Fruit fly (Drosophila melanogaster) whole organism, embryonic: ENCODE results near the gene janA.
A peak's percentile ranks its signal among the peaks of the same experiment; 100 is the strongest.

Experiments
- Abd-B ChIP-seq: fragments of 200-800 bp; sonication (Bioruptor generic); optimal IDR thresholded peaks from 2 replicates; lab custom pipeline; 2018; ENCODE audit warnings: missing biosample characterization, mild to moderate bottlenecking, missing genetic modification characterization, moderate library complexity
- Atf-2 ChIP-seq: fragments of 200-800 bp; sonication (Bioruptor generic); optimal IDR thresholded peaks from 2 replicates; lab custom pipeline; 2016; ENCODE audit warnings: missing biosample characterization, missing genetic modification characterization
- B-H1 ChIP-seq: fragments of 200-800 bp; sonication (Bioruptor generic); IDR thresholded peaks from 3 replicates; pipeline ENCODE4 v1.3.6; 2022; ENCODE audit warnings: missing biosample characterization, missing genetic modification characterization
- CG10654 ChIP-seq: fragments of 200-800 bp; sonication (Bioruptor generic); optimal IDR thresholded peaks from 2 replicates; lab custom pipeline; 2016; ENCODE audit warnings: missing biosample characterization, missing genetic modification characterization
- CG11398 ChIP-seq: fragments of 200-800 bp; sonication (Bioruptor generic); optimal IDR thresholded peaks from 2 replicates; lab custom pipeline; 2016; ENCODE audit warnings: missing biosample characterization, missing genetic modification characterization
- CG11504 ChIP-seq: fragments of 200-800 bp; sonication (Bioruptor generic); optimal IDR thresholded peaks from 3 replicates; lab custom pipeline; 2019; ENCODE audit warnings: missing biosample characterization, mild to moderate bottlenecking, missing genetic modification characterization, moderate library complexity
- CG12659 ChIP-seq: fragments of 200-800 bp; sonication (Bioruptor generic); optimal IDR thresholded peaks from 3 replicates; lab custom pipeline; 2017; ENCODE audit warnings: mild to moderate bottlenecking, missing biosample characterization, missing genetic modification reagents, missing genetic modification characterization
- CG13894 ChIP-seq: fragments of 200-800 bp; sonication (Bioruptor generic); optimal IDR thresholded peaks from 3 replicates; lab custom pipeline; 2018; ENCODE audit warnings: missing biosample characterization, mild to moderate bottlenecking, missing genetic modification characterization, moderate library complexity
- CG17385 ChIP-seq: fragments of 200-800 bp; sonication (Bioruptor generic); optimal IDR thresholded peaks from 3 replicates; lab custom pipeline; 2018; ENCODE audit warnings: missing biosample characterization, mild to moderate bottlenecking, missing genetic modification characterization
- CG17568 ChIP-seq: fragments of 200-800 bp; sonication (Bioruptor generic); optimal IDR thresholded peaks from 2 replicates; lab custom pipeline; 2018; ENCODE audit warnings: missing biosample characterization, mild to moderate bottlenecking, missing genetic modification characterization, moderate library complexity
- CG1832 ChIP-seq: fragments of 200-800 bp; sonication (Bioruptor generic); optimal IDR thresholded peaks from 2 replicates; lab custom pipeline; 2017; ENCODE audit warnings: missing biosample characterization, mild to moderate bottlenecking, missing genetic modification characterization, inconsistent platforms
- CG18619 ChIP-seq: fragments of 200-800 bp; sonication (Bioruptor generic); optimal IDR thresholded peaks from 3 replicates; lab custom pipeline; 2017; ENCODE audit warnings: missing biosample characterization, mild to moderate bottlenecking, missing genetic modification characterization
- CG2678 ChIP-seq: fragments of 200-800 bp; sonication (Bioruptor generic); optimal IDR thresholded peaks from 3 replicates; lab custom pipeline; 2019; ENCODE audit warnings: missing biosample characterization, mild to moderate bottlenecking, missing genetic modification characterization, moderate library complexity
- CG3407 ChIP-seq: fragments of 200-800 bp; sonication (Bioruptor generic); optimal IDR thresholded peaks from 2 replicates; lab custom pipeline; 2018; ENCODE audit warnings: missing biosample characterization, mild to moderate bottlenecking, missing genetic modification characterization
- CG34224 ChIP-seq: fragments of 200-800 bp; sonication (Bioruptor generic); IDR thresholded peaks from 3 replicates; pipeline ENCODE4 v1.3.6; 2022; ENCODE audit warnings: missing biosample characterization, missing genetic modification characterization; ENCODE audit not compliant: partially characterized antibody
- CG3847 ChIP-seq: fragments of 200-800 bp; sonication (Bioruptor generic); IDR thresholded peaks from 2 replicates; pipeline ENCODE4 v1.3.6; 2022; ENCODE audit warnings: missing biosample characterization, missing genetic modification characterization
- CG43689 ChIP-seq: fragments of 200-800 bp; sonication (Bioruptor generic); IDR thresholded peaks from 2 replicates; pipeline ENCODE4 v1.3.6; 2022; ENCODE audit warnings: missing biosample characterization, missing genetic modification characterization
- CG4424 ChIP-seq: fragments of 200-800 bp; sonication (Bioruptor generic); optimal IDR thresholded peaks from 3 replicates; lab custom pipeline; 2016; ENCODE audit warnings: missing biosample characterization, missing genetic modification characterization
- CG6791 ChIP-seq: fragments of 200-800 bp; sonication (Bioruptor generic); IDR thresholded peaks from 3 replicates; pipeline ENCODE4 v1.3.6; 2022; ENCODE audit warnings: missing biosample characterization, missing genetic modification characterization; ENCODE audit not compliant: partially characterized antibody
- CG8281 ChIP-seq: fragments of 200-800 bp; sonication (Bioruptor generic); optimal IDR thresholded peaks from 2 replicates; lab custom pipeline; 2018; ENCODE audit warnings: missing biosample characterization, mild to moderate bottlenecking, missing genetic modification characterization, moderate library complexity
- CG8290 ChIP-seq, 3 experiments: fragments of 200-800 bp; sonication (Bioruptor generic); optimal IDR thresholded peaks; 2 replicates each; lab custom pipeline; 2016 to 2019; ENCODE audit warnings: missing biosample characterization in 3 of 3, missing genetic modification characterization in 3 of 3, mild to moderate bottlenecking in 2 of 3, moderate library complexity in 1 of 3
- CG8944 ChIP-seq: fragments of 200-800 bp; sonication (Bioruptor generic); optimal IDR thresholded peaks from 3 replicates; lab custom pipeline; 2016; ENCODE audit warnings: missing biosample characterization, missing genetic modification characterization
- H2.0 ChIP-seq: fragments of 200-800 bp; sonication (Bioruptor generic); IDR thresholded peaks from 2 replicates; pipeline ENCODE4 v1.3.6; 2022; ENCODE audit warnings: missing biosample characterization, missing genetic modification characterization
- Lpt ChIP-seq: fragments of >200 bp; optimal IDR thresholded peaks from 2 replicates; lab custom pipeline; 2018; ENCODE audit warnings: missing biosample characterization, missing genetic modification characterization
- NC2β ChIP-seq: fragments of 200-800 bp; sonication (Bioruptor generic); optimal IDR thresholded peaks from 2 replicates; lab custom pipeline; 2016; ENCODE audit warnings: missing biosample characterization, missing genetic modification characterization
- Ptx1 ChIP-seq: fragments of 200-800 bp; sonication (Bioruptor generic); IDR thresholded peaks from 2 replicates; pipeline ENCODE4 v1.3.6; 2022; ENCODE audit warnings: missing biosample characterization, missing genetic modification characterization
- Rfx ChIP-seq: fragments of 200-800 bp; sonication (Bioruptor generic); IDR thresholded peaks from 2 replicates; pipeline ENCODE4 v1.3.6; 2022; ENCODE audit warnings: missing biosample characterization, missing genetic modification characterization
- Sin3A ChIP-seq: fragments of >200 bp; optimal IDR thresholded peaks from 2 replicates; lab custom pipeline; 2018
- Sox102F ChIP-seq: fragments of 200-800 bp; sonication (Bioruptor generic); optimal IDR thresholded peaks from 2 replicates; lab custom pipeline; 2018; ENCODE audit warnings: missing biosample characterization, mild to moderate bottlenecking, missing genetic modification characterization, moderate library complexity
- aop ChIP-seq: fragments of 200-800 bp; sonication (Bioruptor generic); IDR thresholded peaks from 2 replicates; pipeline ENCODE4 v1.3.6; 2022; ENCODE audit warnings: missing biosample characterization, missing genetic modification characterization
- ase ChIP-seq: fragments of 200-800 bp; sonication (Bioruptor generic); IDR thresholded peaks from 3 replicates; pipeline ENCODE4 v1.3.6; 2022; ENCODE audit warnings: missing biosample characterization, missing genetic modification characterization
- ato ChIP-seq: fragments of 200-800 bp; sonication (Bioruptor generic); IDR thresholded peaks from 2 replicates; pipeline ENCODE4 v1.3.6; 2022; ENCODE audit warnings: missing biosample characterization, missing genetic modification characterization; ENCODE audit not compliant: partially characterized antibody
- az2 ChIP-seq: fragments of 200-800 bp; sonication (Bioruptor generic); optimal IDR thresholded peaks from 3 replicates; lab custom pipeline; 2016; ENCODE audit warnings: missing biosample characterization, missing genetic modification characterization
- btn ChIP-seq: fragments of 200-800 bp; sonication (Bioruptor generic); optimal IDR thresholded peaks from 2 replicates; lab custom pipeline; 2016; ENCODE audit warnings: missing biosample characterization, missing genetic modification characterization
- chn ChIP-seq: fragments of 200-800 bp; sonication (Bioruptor generic); optimal IDR thresholded peaks from 2 replicates; lab custom pipeline; 2016; ENCODE audit warnings: missing biosample characterization, missing genetic modification characterization
- crc ChIP-seq: fragments of 200-800 bp; sonication (Bioruptor generic); optimal IDR thresholded peaks from 2 replicates; lab custom pipeline; 2016; ENCODE audit warnings: missing biosample characterization, missing genetic modification characterization
- danr ChIP-seq: fragments of 200-800 bp; sonication (Bioruptor generic); IDR thresholded peaks from 2 replicates; pipeline ENCODE4 v1.3.6; 2022; ENCODE audit warnings: missing biosample characterization, missing genetic modification characterization
- dmrt11E ChIP-seq: fragments of 200-800 bp; sonication (Bioruptor generic); optimal IDR thresholded peaks from 3 replicates; lab custom pipeline; 2018; ENCODE audit warnings: missing biosample characterization, mild to moderate bottlenecking, missing genetic modification characterization, moderate library complexity
- gcm ChIP-seq: fragments of 200-800 bp; sonication (Bioruptor generic); optimal IDR thresholded peaks from 2 replicates; lab custom pipeline; 2019; ENCODE audit warnings: missing biosample characterization, mild to moderate bottlenecking, missing genetic modification characterization, moderate library complexity
- jing ChIP-seq: fragments of 200-800 bp; sonication (Bioruptor generic); optimal IDR thresholded peaks from 2 replicates; lab custom pipeline; 2018; ENCODE audit warnings: missing biosample characterization, mild to moderate bottlenecking, missing genetic modification characterization
- lbe ChIP-seq: fragments of 200-800 bp; sonication (Bioruptor generic); optimal IDR thresholded peaks from 2 replicates; lab custom pipeline; 2016; ENCODE audit warnings: missing biosample characterization, mild to moderate bottlenecking, missing genetic modification characterization
- lmd ChIP-seq: fragments of 200-800 bp; sonication (Bioruptor generic); IDR thresholded peaks from 2 replicates; pipeline ENCODE4 v1.3.6; 2022; ENCODE audit warnings: missing biosample characterization, missing genetic modification characterization
- maf-S ChIP-seq: fragments of 200-800 bp; sonication (Bioruptor generic); optimal IDR thresholded peaks from 2 replicates; lab custom pipeline; 2016; ENCODE audit warnings: missing biosample characterization, missing genetic modification characterization
- odd ChIP-seq: fragments of 200-800 bp; sonication (Bioruptor generic); optimal IDR thresholded peaks from 2 replicates; lab custom pipeline; 2017; ENCODE audit warnings: missing biosample characterization, mild to moderate bottlenecking, missing genetic modification characterization
- otp ChIP-seq: fragments of 200-800 bp; sonication (Bioruptor generic); IDR thresholded peaks from 3 replicates; pipeline ENCODE4, ENCODE4 v1.3.6; 2022; ENCODE audit warnings: missing biosample characterization, missing genetic modification characterization
- sc ChIP-seq, 3 experiments: fragments of >200 bp in 2 of 3; fragments of 200-800 bp in 1 of 3; sonication (Bioruptor generic) in 1 of 3; optimal IDR thresholded peaks; 2 replicates in 2 of 3; 3 replicates in 1 of 3; lab custom pipeline; 2017; ENCODE audit warnings: mild to moderate bottlenecking in 1 of 3, missing biosample characterization in 1 of 3, missing genetic modification characterization in 1 of 3, missing genetic modification reagents in 1 of 3
- sr ChIP-seq: fragments of 200-800 bp; sonication (Bioruptor generic); IDR thresholded peaks from 3 replicates; pipeline ENCODE4 v1.3.6; 2022; ENCODE audit warnings: missing biosample characterization, missing genetic modification characterization
- z ChIP-seq: fragments of 200-800 bp; sonication (Bioruptor generic); IDR thresholded peaks from 3 replicates; pipeline ENCODE4 v1.3.6; 2022; ENCODE audit warnings: missing biosample characterization, missing genetic modification characterization

Gene janA

DNA sequence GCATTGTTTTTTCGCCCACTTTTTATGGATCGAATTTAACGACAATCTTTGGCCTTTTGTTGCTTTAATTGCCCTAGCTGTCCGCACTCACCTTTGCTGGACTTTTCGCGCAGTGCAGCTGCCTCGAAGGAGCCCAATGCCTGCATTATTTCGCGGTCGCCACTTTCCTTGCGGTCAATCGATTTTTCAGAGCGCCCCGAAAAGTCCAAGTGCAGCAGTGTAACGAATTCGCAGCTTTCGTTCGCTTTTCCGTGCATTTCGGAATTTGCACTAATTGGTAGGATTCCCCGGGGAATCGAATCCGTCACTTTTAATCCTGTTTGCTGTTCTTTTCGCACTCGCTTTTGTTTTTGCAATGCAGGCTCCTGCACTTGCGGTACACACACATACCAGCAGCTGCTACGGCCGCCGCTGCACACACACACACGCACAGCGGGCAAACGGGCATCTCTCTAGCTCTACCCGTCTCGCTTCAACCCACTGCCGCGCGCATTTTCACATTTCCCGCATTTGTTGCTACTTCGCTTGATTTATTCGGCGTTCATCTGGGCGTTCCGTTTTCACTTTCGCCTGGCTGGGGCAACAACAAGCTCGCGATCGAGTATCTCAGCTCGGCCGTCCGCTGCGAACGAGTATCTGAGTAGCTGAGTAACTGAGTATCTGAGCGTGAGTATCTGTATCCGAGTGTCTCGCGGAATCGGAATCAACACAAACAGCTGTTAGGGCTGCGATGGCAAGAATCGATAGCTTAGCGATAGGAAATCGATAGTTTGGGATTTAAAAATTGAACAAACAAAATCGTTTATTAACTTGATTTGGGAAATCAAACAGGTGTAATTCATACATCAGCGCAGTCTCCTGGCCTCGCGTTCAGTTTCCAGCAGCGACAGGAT, 17.5 kb downstream of the janA start, which contains the start of gene Mgat2 (continued):
- TF ChIP-seq CG17568 (GFP tag; lab: Kevin White, UChicago) (no peak), CG11398 (GFP tag; lab: Kevin White, UChicago) (peak; percentile 31), CG13894 (tag; lab: Kevin White, UChicago) (peak; percentile 48), CG2678 (tag; lab: Kevin White, UChicago) (no peak), dmrt11E (tag; lab: Kevin White, UChicago) (peak; percentile 2), CG8290 (GFP tag; optimal IDR thresholded peaks at IDR 0.05; lab: Kevin White, UChicago) (no peak), CG8290 (tag; optimal IDR thresholded peaks at IDR 0.05; lab: Kevin White, UChicago) (peak in 1 of 2 experiments; percentile 73), sc (optimal IDR thresholded peaks at IDR 0.05; lab: Kevin White, UChicago) (no peak), sc (GFP tag; optimal IDR thresholded peaks at IDR 0.05; lab: Kevin White, UChicago) (no peak), CG8944 (GFP tag; lab: Kevin White, UChicago) (no peak), lbe (peak; percentile 34), CG43689 (no peak), z (GFP tag; lab: Robert Waterston, UW) (peak; percentile 93), odd (GFP tag; lab: Kevin White, UChicago) (peak; percentile 69), CG8281 (no peak), az2 (GFP tag; lab: Kevin White, UChicago) (no peak), CG12659 (GFP tag; lab: Kevin White, UChicago) (peak; percentile 29), CG10654 (GFP tag; lab: Kevin White, UChicago) (no peak), CG4424 (GFP tag; lab: Kevin White, UChicago) (no peak), CG17385 (peak; percentile 20), Rfx (peak; percentile 37; the same call in 1 of the 2 replicates), crc (GFP tag; lab: Kevin White, UChicago) (no peak), CG6791 (peak; percentile 86), NC2β (GFP tag; lab: Kevin White, UChicago) (peak; percentile 41), Sox102F (GFP tag; lab: Kevin White, UChicago) (no peak), CG3407 (GFP tag; lab: Kevin White, UChicago) (no peak), CG3847 (no peak), Abd-B (no peak), Lpt (GFP tag; lab: Kevin White, UChicago) (no peak), Sin3A (lab: Kevin White, UChicago) (no peak), gcm (peak; percentile 97), aop (GFP tag; lab: Robert Waterston, UW) (no peak), Ptx1 (no peak), ase (GFP tag; lab: Robert Waterston, UW) (no peak), btn (GFP tag; lab: Kevin White, UChicago) (no peak), otp (no peak), sr (GFP tag; lab: Robert Waterston, UW) (0 out of 3 replicates have a peak, but pooled peaks have one; percentile 35), maf-S (GFP tag; lab: Kevin White, UChicago) (no peak), CG11504 (tag; lab: Kevin White, UChicago) (no peak), lmd (GFP tag; lab: Robert Waterston, UW) (no peak), danr (GFP tag; lab: Robert Waterston, UW) (no peak), CG18619 (no peak), B-H1 (GFP tag; lab: Robert Waterston, UW) (no peak), H2.0 (GFP tag; lab: Robert Waterston, UW) (no peak), chn (GFP tag; lab: Kevin White, UChicago) (peak; percentile 34), ato (GFP tag; lab: Robert Waterston, UW) (peak; percentile 64; the same call in 1 of the 2 replicates), Atf-2 (GFP tag; lab: Kevin White, UChicago) (no peak), jing (GFP tag; lab: Kevin White, UChicago) (no peak), CG34224 (GFP tag; lab: Robert Waterston, UW) (peak; percentile 97), CG1832 (GFP tag; lab: Kevin White, UChicago) (peak; percentile 76)
